Worm (Caenorhabditis elegans) whole organism, L4 larva: Measurements from ENCODE around the gene Y4C6B.3.

Experiments used
- F26F4.8 ChIP-seq: fragments of 200-800 bp; sonication (Bioruptor generic); conservative IDR thresholded peaks from 2 replicates; pipeline ENCODE4 v1.3.6; 2022; ENCODE audit warnings: missing genetic modification characterization, missing compliant biosample characterization
- F44E2.7 ChIP-seq: fragments of 200-800 bp; sonication (Bioruptor generic); IDR thresholded peaks from 2 replicates; pipeline ENCODE4 v2.1.2; 2022; ENCODE audit warnings: missing genetic modification characterization, missing compliant biosample characterization
- F49E8.2 ChIP-seq: sonication (generic microtip); optimal IDR thresholded peaks from 2 replicates; lab custom pipeline; 2016; ENCODE audit warnings: missing compliant biosample characterization, mild to moderate bottlenecking, missing genetic modification characterization, borderline replicate concordance
- T20F7.1 ChIP-seq: fragments of 200-800 bp; sonication (Bioruptor generic); optimal IDR thresholded peaks from 2 replicates; lab custom pipeline; 2018; ENCODE audit warnings: mild to moderate bottlenecking, missing genetic modification characterization, missing compliant biosample characterization
- Y105C5A.15 ChIP-seq: fragments of 200-800 bp; sonication (Bioruptor generic); IDR thresholded peaks from 2 replicates; pipeline ENCODE4 v1.3.6; 2022; ENCODE audit warnings: missing genetic modification characterization, missing compliant biosample characterization
- Y48G9A.11 ChIP-seq: fragments of 200-800 bp; sonication (Bioruptor generic); IDR thresholded peaks from 2 replicates; pipeline ENCODE4 v1.3.6; 2022; ENCODE audit warnings: missing genetic modification reagents, missing genetic modification characterization, missing compliant biosample characterization
- Y5F2A.4 ChIP-seq: fragments of 200-800 bp; sonication (Bioruptor generic); optimal IDR thresholded peaks from 2 replicates; lab custom pipeline; 2018; ENCODE audit warnings: mild to moderate bottlenecking, missing genetic modification characterization, missing compliant biosample characterization
- Y75B8A.6 ChIP-seq: fragments of 200-800 bp; sonication (Bioruptor generic); IDR thresholded peaks from 2 replicates; pipeline ENCODE4 v1.3.6; 2022; ENCODE audit warnings: missing genetic modification reagents, missing genetic modification characterization, missing compliant biosample characterization
- ZK337.2 ChIP-seq: fragments of 200-800 bp; sonication (Bioruptor generic); IDR thresholded peaks from 2 replicates; pipeline ENCODE4 v1.3.6; 2022; ENCODE audit warnings: missing genetic modification reagents, missing genetic modification characterization, missing compliant biosample characterization
- aha-1 ChIP-seq: fragments of 150-350 bp; peaks from one replicate; lab custom pipeline; 2014; ENCODE audit warnings: missing biosample characterization, missing genetic modification characterization
- ceh-28 ChIP-seq: fragments of 150-350 bp; optimal IDR thresholded peaks from 2 replicates; lab custom pipeline; 2014; ENCODE audit warnings: missing biosample characterization, missing genetic modification reagents, missing genetic modification characterization
- ceh-32 ChIP-seq: sonication (generic microtip); optimal IDR thresholded peaks from 2 replicates; lab custom pipeline; 2016; ENCODE audit warnings: mild to moderate bottlenecking, missing genetic modification characterization, missing compliant biosample characterization; ENCODE audit not compliant: poor library complexity
- cey-2 ChIP-seq: sonication (generic microtip); optimal IDR thresholded peaks from 3 replicates; lab custom pipeline; 2017; ENCODE audit warnings: missing genetic modification characterization, mild to moderate bottlenecking, missing compliant biosample characterization, antibody characterized with exemption, borderline replicate concordance; ENCODE audit not compliant: insufficient read depth
- dpl-1 ChIP-seq: fragments of 150-350 bp; optimal IDR thresholded peaks from 2 replicates; lab custom pipeline; 2014; ENCODE audit warnings: missing biosample characterization, missing genetic modification reagents, missing genetic modification characterization
- dve-1 ChIP-seq: sonication (generic microtip); optimal IDR thresholded peaks from 2 replicates; lab custom pipeline; 2017; ENCODE audit warnings: antibody characterized with exemption, mild to moderate bottlenecking, missing genetic modification characterization, missing compliant biosample characterization; ENCODE audit not compliant: insufficient read depth
- egl-27 ChIP-seq: sonication (generic microtip); optimal IDR thresholded peaks from 3 replicates; lab custom pipeline; 2017; ENCODE audit warnings: missing biosample characterization, missing genetic modification reagents, missing genetic modification characterization
- lin-13 ChIP-seq: fragments of 150-350 bp; optimal IDR thresholded peaks from 2 replicates; lab custom pipeline; 2014; ENCODE audit warnings: missing biosample characterization, missing genetic modification reagents, missing genetic modification characterization
- lin-38 ChIP-seq: fragments of 200-800 bp; sonication (Bioruptor generic); IDR thresholded peaks from 2 replicates; pipeline ENCODE4 v1.3.6; 2022; ENCODE audit warnings: missing genetic modification reagents, missing genetic modification characterization, missing compliant biosample characterization
- lsy-2 ChIP-seq, 2 experiments: fragments of 150-350 bp in 1 of 2; sonication (generic microtip) in 1 of 2; optimal IDR thresholded peaks; 2 replicates each; lab custom pipeline; 2014 to 2017; ENCODE audit warnings: missing biosample characterization in 2 of 2, missing genetic modification characterization in 2 of 2
- madf-9 ChIP-seq: fragments of 200-800 bp; sonication (Bioruptor generic); conservative IDR thresholded peaks from 2 replicates; pipeline ENCODE4 v1.3.6; 2022; ENCODE audit warnings: missing genetic modification reagents, missing genetic modification characterization, missing compliant biosample characterization
- mdl-1 ChIP-seq, 2 experiments: fragments of 150-350 bp in 1 of 2; sonication (generic microtip) in 1 of 2; optimal IDR thresholded peaks; 2 replicates each; lab custom pipeline; 2014 to 2017; ENCODE audit warnings: missing biosample characterization in 2 of 2, missing genetic modification characterization in 2 of 2
- mep-1 ChIP-seq: fragments of 150-350 bp; sonication (generic microtip); optimal IDR thresholded peaks from 3 replicates; lab custom pipeline; 2014; ENCODE audit warnings: missing biosample characterization, missing genetic modification characterization
- mes-2 ChIP-seq: sonication (generic microtip); optimal IDR thresholded peaks from 2 replicates; lab custom pipeline; 2016; ENCODE audit warnings: missing genotype, mild to moderate bottlenecking, missing genetic modification characterization, missing compliant biosample characterization; ENCODE audit not compliant: poor library complexity, severe bottlenecking
- mxl-3 ChIP-seq: fragments of 200-800 bp; sonication (Bioruptor generic); optimal IDR thresholded peaks from 2 replicates; lab custom pipeline; 2018; ENCODE audit warnings: mild to moderate bottlenecking, missing genetic modification characterization, missing compliant biosample characterization
- nhr-102 ChIP-seq: sonication (generic microtip); optimal IDR thresholded peaks from 2 replicates; lab custom pipeline; 2016; ENCODE audit warnings: mild to moderate bottlenecking, missing genetic modification characterization, moderate library complexity, missing compliant biosample characterization
- nhr-11 ChIP-seq: fragments of 150-350 bp; optimal IDR thresholded peaks from 2 replicates; lab custom pipeline; 2014; ENCODE audit warnings: missing biosample characterization, missing genetic modification characterization
- nhr-111 ChIP-seq: fragments of 200-800 bp; sonication (Bioruptor generic); optimal IDR thresholded peaks from 2 replicates; lab custom pipeline; 2018; ENCODE audit warnings: mild to moderate bottlenecking, missing genetic modification characterization, missing compliant biosample characterization
- nhr-28 ChIP-seq: fragments of 150-350 bp; optimal IDR thresholded peaks from 2 replicates; lab custom pipeline; 2014; ENCODE audit warnings: missing biosample characterization, missing genetic modification characterization
- nhr-6 ChIP-seq: fragments of 150-350 bp; optimal IDR thresholded peaks from 2 replicates; lab custom pipeline; 2014; ENCODE audit warnings: missing biosample characterization, missing genetic modification characterization
- nhr-76 ChIP-seq: fragments of 150-350 bp; optimal IDR thresholded peaks from 2 replicates; lab custom pipeline; 2014; ENCODE audit warnings: missing biosample characterization, missing genetic modification characterization
- pha-4 ChIP-seq, 2 experiments: fragments of 150-350 bp in 1 of 2; fragments of 200-800 bp in 1 of 2; sonication (Bioruptor generic) in 1 of 2; IDR thresholded peaks in 1 of 2; optimal IDR thresholded peaks in 1 of 2; 2 replicates each; pipeline versions ENCODE4 v1.3.6 to Lab custom; 2014 to 2022; ENCODE audit warnings: missing genetic modification characterization in 2 of 2, missing genetic modification reagents in 2 of 2, missing biosample characterization in 1 of 2, missing compliant biosample characterization in 1 of 2
- saeg-2 ChIP-seq: fragments of 200-800 bp; sonication (Bioruptor generic); IDR thresholded peaks from 2 replicates; pipeline ENCODE4 v1.3.6; 2022; ENCODE audit warnings: missing genetic modification reagents, missing genetic modification characterization, missing compliant biosample characterization
- skn-1 ChIP-seq: fragments of 150-350 bp; optimal IDR thresholded peaks from 2 replicates; lab custom pipeline; 2014; ENCODE audit warnings: missing biosample characterization, missing genetic modification characterization
- snpc-1.2 ChIP-seq: fragments of 200-800 bp; sonication (Bioruptor generic); IDR thresholded peaks from 2 replicates; pipeline ENCODE4 v1.3.6; 2022; ENCODE audit warnings: missing genetic modification reagents, missing genetic modification characterization, missing compliant biosample characterization
- tag-97 ChIP-seq: fragments of 200-800 bp; sonication (Bioruptor generic); IDR thresholded peaks from 2 replicates; pipeline ENCODE4 v1.3.6; 2022; ENCODE audit warnings: missing genetic modification characterization, missing compliant biosample characterization
- unc-130 ChIP-seq: sonication (generic microtip); optimal IDR thresholded peaks from 2 replicates; lab custom pipeline; 2016; ENCODE audit warnings: missing genetic modification reagents, missing genetic modification characterization, missing compliant biosample characterization
- unc-62 ChIP-seq, 3 experiments: fragments of 150-350 bp in 1 of 3; sonication (generic microtip); optimal IDR thresholded peaks in 2 of 3; peaks in 1 of 3; 1 replicate in 1 of 3; 2 replicates in 2 of 3; lab custom pipeline; 2014 to 2017; ENCODE audit warnings: missing biosample characterization in 3 of 3, missing genetic modification characterization in 3 of 3, missing genetic modification reagents in 3 of 3, missing genotype in 1 of 3
- zfp-3 ChIP-seq: fragments of 200-800 bp; sonication (Bioruptor generic); conservative IDR thresholded peaks from 2 replicates; pipeline ENCODE4 v1.3.6; 2022; ENCODE audit warnings: missing genetic modification reagents, missing genetic modification characterization, missing compliant biosample characterization

The Y4C6B.3 gene

ce11 chrIV:5368860-5369259 lies 36.6 kb downstream of the Y4C6B.3 start (continued):
- TF ChIP-seq mxl-3, result peak; percentile 43
- TF ChIP-seq egl-27 (tag; lab: Kevin White, UChicago), result no peak
- TF ChIP-seq ZK337.2 (GFP tag; lab: Robert Waterston, UW), result no peak
- TF ChIP-seq pha-4 (GFP tag; IDR thresholded peaks at IDR 0.05; lab: Robert Waterston, UW), result no peak
- TF ChIP-seq pha-4 (tag; optimal IDR thresholded peaks at IDR 0.05; lab: Kevin White, UChicago), result no peak
- TF ChIP-seq ceh-28, result no peak
- peak in 1 of 2 experiments; percentile 39 for TF ChIP-seq mdl-1 (tag; optimal IDR thresholded peaks at IDR 0.05; lab: Kevin White, UChicago)
- TF ChIP-seq nhr-111 (GFP tag; lab: Kevin White, UChicago), result no peak
- TF ChIP-seq Y105C5A.15 (GFP tag; lab: Robert Waterston, UW), result no peak
- no peak for TF ChIP-seq F26F4.8 (GFP tag; lab: Robert Waterston, UW)
- TF ChIP-seq nhr-6, result peak; percentile 58
- no peak for TF ChIP-seq saeg-2 (GFP tag; lab: Robert Waterston, UW)
- no peak; the same call in 1 of the 2 replicates for TF ChIP-seq Y48G9A.11 (GFP tag; lab: Robert Waterston, UW)
- no peak for TF ChIP-seq Y5F2A.4
- no peak for TF ChIP-seq ceh-32 (tag; lab: Kevin White, UChicago)
- TF ChIP-seq Y75B8A.6 (GFP tag; lab: Robert Waterston, UW), result no peak
- TF ChIP-seq nhr-28 (tag; lab: Kevin White, UChicago), result peak; percentile 33
- peak; percentile 35 for TF ChIP-seq mep-1 (tag; lab: Kevin White, UChicago)
- no peak for TF ChIP-seq zfp-3 (GFP tag; lab: Robert Waterston, UW)
- peak; percentile 15 for TF ChIP-seq dve-1 (tag; lab: Kevin White, UChicago)
- TF ChIP-seq skn-1, result no peak
- TF ChIP-seq, all 104 proteins: peak for 22

ce11 chrIV:5369414-5369813 lies 37.1 kb downstream of the Y4C6B.3 start, which contains the start of gene F41H10.3:
Gene F41H10.3 (plus strand): TSS chrIV:5369801.
- TF ChIP-seq tag-97 (GFP tag; lab: Robert Waterston, UW) (no peak), lin-38 (GFP tag; lab: Robert Waterston, UW) (peak; percentile 61), aha-1 (tag; lab: Kevin White, UChicago) (peak; percentile 57)

- TF ChIP-seq unc-130 (GFP tag; lab: Kevin White, UChicago) (peak; percentile 2), nhr-11 (tag; lab: Kevin White, UChicago) (no peak), pha-4 (GFP tag; IDR thresholded peaks at IDR 0.05; lab: Robert Waterston, UW) (peak; percentile 53; the same call in 1 of the 2 replicates), pha-4 (tag; optimal IDR thresholded peaks at IDR 0.05; lab: Kevin White, UChicago) (no peak), dve-1 (tag; lab: Kevin White, UChicago) (peak; percentile 47), F49E8.2 (tag; lab: Kevin White, UChicago) (no peak), mep-1 (tag; lab: Kevin White, UChicago) (peak; percentile 20), snpc-1.2 (GFP tag; lab: Robert Waterston, UW) (peak; percentile 49; the same call in 1 of the 2 replicates), lin-13 (no peak), nhr-76 (tag; lab: Kevin White, UChicago) (no peak), F44E2.7 (0 out of 2 replicates have a peak, but pooled peaks have one; percentile 15), unc-62 (GFP tag; optimal IDR thresholded peaks at IDR 0.05 in 1 of 2; lab: Kevin White, UChicago) (no peak), unc-62 (tag; optimal IDR thresholded peaks at IDR 0.05; lab: Kevin White, UChicago) (no peak), lin-38 (GFP tag; lab: Robert Waterston, UW) (peak; percentile 58), nhr-102 (no peak), aha-1 (tag; lab: Kevin White, UChicago) (peak; percentile 43), lsy-2 (tag; optimal IDR thresholded peaks at IDR 0.05; lab: Kevin White, UChicago) (peak in 1 of 2 experiments; percentile 58), Y5F2A.4 (no peak), madf-9 (GFP tag; lab: Robert Waterston, UW) (0 out of 2 replicates have a peak, but pooled peaks have one; percentile 36), dpl-1 (GFP tag; lab: Kevin White, UChicago) (peak; percentile 33), cey-2 (tag; lab: Kevin White, UChicago) (no peak), mdl-1 (tag; optimal IDR thresholded peaks at IDR 0.05; lab: Kevin White, UChicago) (no peak), mes-2 (tag; lab: Kevin White, UChicago) (peak; percentile 46), nhr-6 (peak; percentile 25), T20F7.1 (GFP tag; lab: Kevin White, UChicago) (no peak)
Measured at ce11 chrIV:5370914-5371313, 38.6 kb downstream of the Y4C6B.3 start.
